Worm (Caenorhabditis elegans) whole organism, L1 larva: ENCODE data around the gene Y6D1A.2.

Experiments
- C04F5.9 ChIP-seq: sonication (generic microtip); optimal IDR thresholded peaks from 2 replicates; lab custom pipeline; 2016; ENCODE audit warnings: missing genetic modification characterization, missing compliant biosample characterization
- C16A3.4 ChIP-seq: fragments of 150-350 bp; optimal IDR thresholded peaks from 2 replicates; lab custom pipeline; 2014; ENCODE audit warnings: missing biosample characterization, missing genetic modification characterization
- C34B4.2 ChIP-seq: sonication (generic microtip); optimal IDR thresholded peaks from 2 replicates; lab custom pipeline; 2017; ENCODE audit warnings: mild to moderate bottlenecking, missing genetic modification characterization, missing compliant biosample characterization
- F16B12.6 ChIP-seq: fragments of 150-350 bp; optimal IDR thresholded peaks from 2 replicates; lab custom pipeline; 2014; ENCODE audit warnings: missing biosample characterization, missing genetic modification characterization
- aha-1 ChIP-seq: fragments of 150-350 bp; optimal IDR thresholded peaks from 2 replicates; lab custom pipeline; 2014; ENCODE audit warnings: missing biosample characterization, missing genetic modification characterization
- aly-2 ChIP-seq: fragments of 150-350 bp; optimal IDR thresholded peaks from 2 replicates; lab custom pipeline; 2014; ENCODE audit warnings: missing biosample characterization, missing genetic modification characterization
- blmp-1 ChIP-seq: fragments of 150-350 bp; optimal IDR thresholded peaks from 2 replicates; lab custom pipeline; 2014; ENCODE audit warnings: missing biosample characterization, missing genetic modification characterization
- ceh-63 ChIP-seq: fragments of 200-800 bp; sonication (Bioruptor generic); optimal IDR thresholded peaks from 2 replicates; lab custom pipeline; 2018; ENCODE audit warnings: mild to moderate bottlenecking, missing genetic modification characterization, missing compliant biosample characterization
- ceh-8 ChIP-seq: fragments of 200-800 bp; sonication (Bioruptor generic); optimal IDR thresholded peaks from 2 replicates; lab custom pipeline; 2018; ENCODE audit warnings: mild to moderate bottlenecking, missing genetic modification characterization, moderate library complexity, missing compliant biosample characterization
- ceh-82 ChIP-seq, 3 experiments: fragments of 150-350 bp in 1 of 3; sonication (generic microtip) in 2 of 3; optimal IDR thresholded peaks; 2 replicates each; lab custom pipeline; 2014 to 2017; ENCODE audit warnings: missing biosample characterization in 3 of 3, missing genetic modification characterization in 3 of 3
- dpl-1 ChIP-seq, 3 experiments: fragments of 150-350 bp in 2 of 3; sonication (generic microtip) in 1 of 3; optimal IDR thresholded peaks; 2 replicates each; lab custom pipeline; 2014 to 2017; ENCODE audit warnings: missing biosample characterization in 3 of 3, missing genetic modification characterization in 3 of 3, missing genetic modification reagents in 3 of 3
- efl-1 ChIP-seq, 4 experiments: fragments of 150-350 bp; optimal IDR thresholded peaks in 3 of 4; peaks in 1 of 4; 1 replicate in 1 of 4; 2 replicates in 3 of 4; lab custom pipeline; 2014; ENCODE audit warnings: missing biosample characterization in 2 of 4, missing genetic modification characterization in 2 of 4, missing genetic modification reagents in 2 of 4
- egl-13 ChIP-seq: sonication (generic microtip); optimal IDR thresholded peaks from 2 replicates; lab custom pipeline; 2016; ENCODE audit warnings: missing genotype, missing genetic modification reagents, missing genetic modification characterization, missing compliant biosample characterization
- elt-2 ChIP-seq: sonication (generic microtip); optimal IDR thresholded peaks from 2 replicates; lab custom pipeline; 2016; ENCODE audit warnings: missing genetic modification characterization, mild to moderate bottlenecking, inconsistent platforms, missing compliant biosample characterization, missing genetic modification reagents
- elt-3 ChIP-seq, 6 experiments: fragments of 150-350 bp in 1 of 6; sonication (generic microtip); optimal IDR thresholded peaks; 2 replicates each; lab custom pipeline; 2017 to 2018; ENCODE audit warnings: missing biosample characterization in 6 of 6, missing genetic modification characterization in 6 of 6, inconsistent platforms in 1 of 6
- fkh-8 ChIP-seq: sonication (generic microtip); optimal IDR thresholded peaks from 2 replicates; lab custom pipeline; 2016; ENCODE audit warnings: mild to moderate bottlenecking, missing genetic modification characterization, missing compliant biosample characterization
- fos-1 ChIP-seq: fragments of 150-350 bp; optimal IDR thresholded peaks from 2 replicates; lab custom pipeline; 2014; ENCODE audit warnings: missing biosample characterization, missing genetic modification characterization
- grh-1 ChIP-seq: fragments of 200-800 bp; sonication (Bioruptor generic); IDR thresholded peaks from 2 replicates; pipeline ENCODE4 v1.3.6; 2022; ENCODE audit warnings: missing genetic modification reagents, missing genetic modification characterization, missing compliant biosample characterization
- hlh-17 ChIP-seq: fragments of 200-800 bp; sonication (Bioruptor generic); optimal IDR thresholded peaks from 2 replicates; lab custom pipeline; 2018; ENCODE audit warnings: missing genetic modification characterization, mild to moderate bottlenecking, missing compliant biosample characterization, moderate library complexity, borderline replicate concordance
- hpl-2 ChIP-seq: fragments of 150-350 bp; optimal IDR thresholded peaks from 2 replicates; lab custom pipeline; 2014; ENCODE audit warnings: missing biosample characterization, missing genetic modification reagents, missing genetic modification characterization
- irx-1 ChIP-seq: sonication (generic microtip); optimal IDR thresholded peaks from 2 replicates; lab custom pipeline; 2016; ENCODE audit warnings: missing genetic modification characterization, missing compliant biosample characterization
- isw-1 ChIP-seq: fragments of 200-800 bp; sonication (Bioruptor generic); IDR thresholded peaks from 2 replicates; pipeline ENCODE4 v1.3.6; 2022; ENCODE audit warnings: missing genetic modification characterization, missing compliant biosample characterization
- jun-1 ChIP-seq: fragments of 150-350 bp; optimal IDR thresholded peaks from 2 replicates; lab custom pipeline; 2014; ENCODE audit warnings: missing biosample characterization, missing genetic modification reagents, missing genetic modification characterization
- lin-14 ChIP-seq: fragments of 200-800 bp; sonication (Bioruptor generic); optimal IDR thresholded peaks from 2 replicates; lab custom pipeline; 2018; ENCODE audit warnings: mild to moderate bottlenecking, missing genetic modification characterization, moderate library complexity, missing compliant biosample characterization
- lin-35 ChIP-seq, 2 experiments: fragments of 150-350 bp; optimal IDR thresholded peaks; 2 replicates each; lab custom pipeline; 2014; ENCODE audit warnings: missing biosample characterization in 2 of 2, missing genetic modification characterization in 2 of 2, missing genetic modification reagents in 2 of 2
- lsy-2 ChIP-seq, 2 experiments: fragments of 150-350 bp; optimal IDR thresholded peaks; 2 replicates each; lab custom pipeline; 2014; ENCODE audit warnings: missing biosample characterization in 2 of 2, missing genetic modification characterization in 2 of 2
- mdl-1 ChIP-seq, 2 experiments: fragments of 150-350 bp; optimal IDR thresholded peaks; 2 replicates each; lab custom pipeline; 2014 to 2017; ENCODE audit warnings: missing biosample characterization in 2 of 2, missing genetic modification characterization in 2 of 2, inconsistent platforms in 1 of 2
- mef-2 ChIP-seq: fragments of 150-350 bp; optimal IDR thresholded peaks from 2 replicates; lab custom pipeline; 2014; ENCODE audit warnings: missing biosample characterization, missing genetic modification characterization
- nhr-12 ChIP-seq: sonication (generic microtip); optimal IDR thresholded peaks from 2 replicates; lab custom pipeline; 2017; ENCODE audit warnings: missing biosample characterization, missing genetic modification characterization
- nhr-19 ChIP-seq: fragments of 200-800 bp; sonication (Bioruptor generic); conservative IDR thresholded peaks from 2 replicates; pipeline ENCODE4 v1.3.6; 2022; ENCODE audit warnings: missing genetic modification characterization, missing compliant biosample characterization
- nhr-20 ChIP-seq: sonication (generic microtip); optimal IDR thresholded peaks from 2 replicates; lab custom pipeline; 2016; ENCODE audit warnings: mild to moderate bottlenecking, missing genetic modification characterization, missing compliant biosample characterization
- nhr-47 ChIP-seq: sonication (generic microtip); optimal IDR thresholded peaks from 2 replicates; lab custom pipeline; 2016; ENCODE audit warnings: mild to moderate bottlenecking, missing genetic modification characterization, moderate library complexity, missing compliant biosample characterization
- nhr-71 ChIP-seq: sonication (generic microtip); optimal IDR thresholded peaks from 2 replicates; lab custom pipeline; 2016; ENCODE audit warnings: mild to moderate bottlenecking, missing genetic modification characterization, moderate library complexity, missing compliant biosample characterization
- nhr-85 ChIP-seq: sonication (generic microtip); peaks from one replicate; lab custom pipeline; 2016; ENCODE audit warnings: missing genetic modification characterization, inconsistent platforms, missing compliant biosample characterization
- nhr-90 ChIP-seq: sonication (generic microtip); optimal IDR thresholded peaks from 2 replicates; lab custom pipeline; 2016; ENCODE audit warnings: mild to moderate bottlenecking, missing genetic modification characterization, missing compliant biosample characterization; ENCODE audit not compliant: poor library complexity
- pax-3 ChIP-seq: fragments of 200-800 bp; sonication (Bioruptor generic); optimal IDR thresholded peaks from 2 replicates; lab custom pipeline; 2018; ENCODE audit warnings: mild to moderate bottlenecking, missing genetic modification characterization, moderate library complexity, missing compliant biosample characterization
- pqm-1 ChIP-seq: sonication (generic microtip); optimal IDR thresholded peaks from 3 replicates; lab custom pipeline; 2017; ENCODE audit warnings: missing biosample characterization, missing genetic modification characterization
- skn-1 ChIP-seq: fragments of 150-350 bp; optimal IDR thresholded peaks from 2 replicates; lab custom pipeline; 2014; ENCODE audit warnings: missing biosample characterization, missing genetic modification characterization
- snu-23 ChIP-seq: sonication (generic microtip); optimal IDR thresholded peaks from 2 replicates; lab custom pipeline; 2016; ENCODE audit warnings: missing genetic modification characterization, missing compliant biosample characterization
- sup-37 ChIP-seq: fragments of 200-800 bp; sonication (Bioruptor generic); optimal IDR thresholded peaks from 2 replicates; lab custom pipeline; 2018; ENCODE audit warnings: mild to moderate bottlenecking, missing genetic modification characterization, missing compliant biosample characterization
- tbx-2 ChIP-seq: sonication (generic microtip); optimal IDR thresholded peaks from 2 replicates; lab custom pipeline; 2016; ENCODE audit warnings: missing genetic modification characterization, missing compliant biosample characterization
- tlp-1 ChIP-seq: fragments of 150-350 bp; optimal IDR thresholded peaks from 2 replicates; lab custom pipeline; 2014; ENCODE audit warnings: missing biosample characterization, missing genetic modification characterization
- unc-130 ChIP-seq: fragments of 150-350 bp; optimal IDR thresholded peaks from 2 replicates; lab custom pipeline; 2017; ENCODE audit warnings: missing biosample characterization, missing genetic modification characterization, inconsistent platforms
- unc-30 ChIP-seq: sonication (generic microtip); optimal IDR thresholded peaks from 2 replicates; lab custom pipeline; 2017; ENCODE audit warnings: missing biosample characterization, missing genetic modification characterization
- unc-62 ChIP-seq: fragments of 150-350 bp; optimal IDR thresholded peaks from 2 replicates; lab custom pipeline; 2014; ENCODE audit warnings: missing biosample characterization, missing genetic modification reagents, missing genetic modification characterization
- unc-86 ChIP-seq: sonication (generic microtip); optimal IDR thresholded peaks from 2 replicates; lab custom pipeline; 2016; ENCODE audit warnings: missing genetic modification characterization, missing compliant biosample characterization
- vab-15 ChIP-seq: sonication (generic microtip); optimal IDR thresholded peaks from 2 replicates; lab custom pipeline; 2017; ENCODE audit warnings: missing genotype, mild to moderate bottlenecking, missing genetic modification characterization, missing compliant biosample characterization
- ztf-11 ChIP-seq, 2 experiments: sonication (generic microtip); optimal IDR thresholded peaks; 2 replicates each; lab custom pipeline; 2016 to 2017; ENCODE audit warnings: missing genetic modification characterization in 2 of 2, missing biosample characterization in 1 of 2, missing compliant biosample characterization in 1 of 2

Y6D1A.2 gene

ce11 chrII:11838353-11838752, 18.6 kb upstream of the Y6D1A.2 start:
- TF ChIP-seq lin-14, result peak; percentile 80
- peak; percentile 76 for TF ChIP-seq nhr-71 (tag; lab: Kevin White, UChicago)
- no peak for TF ChIP-seq isw-1 (GFP tag; lab: Robert Waterston, UW)
- TF ChIP-seq lsy-2 (tag; optimal IDR thresholded peaks at IDR 0.05; lab: Kevin White, UChicago), result peak in 1 of 2 experiments; percentile 28
- peak; percentile 13 for TF ChIP-seq snu-23 (GFP tag; lab: Kevin White, UChicago)
- TF ChIP-seq tbx-2, result peak; percentile 41
- TF ChIP-seq nhr-20 (tag; lab: Kevin White, UChicago), result peak; percentile 81
- no peak for TF ChIP-seq elt-2 (tag; lab: Kevin White, UChicago)
- TF ChIP-seq ceh-82 (tag; optimal IDR thresholded peaks at IDR 0.05; lab: Kevin White, UChicago), result no peak
- TF ChIP-seq aly-2, result no peak
- no peak for TF ChIP-seq irx-1
- TF ChIP-seq C04F5.9 (tag; lab: Kevin White, UChicago), result no peak
- TF ChIP-seq sup-37 (GFP tag; lab: Kevin White, UChicago), result no peak
- TF ChIP-seq unc-86 (tag; lab: Kevin White, UChicago), result no peak
- TF ChIP-seq nhr-85, result peak; percentile 96
- no peak for TF ChIP-seq egl-13 (tag; lab: Kevin White, UChicago)
- TF ChIP-seq F16B12.6, result no peak
- no peak for TF ChIP-seq efl-1 (optimal IDR thresholded peaks at IDR 0.05; lab: Kevin White, UChicago)
- peak in 1 of 2 experiments; percentile 72 for TF ChIP-seq efl-1 (GFP tag; optimal IDR thresholded peaks at IDR 0.05 in 1 of 2; lab: Kevin White, UChicago)
- no peak for TF ChIP-seq tlp-1 (tag; lab: Kevin White, UChicago)
- peak; percentile 24; the same call in 1 of the 2 replicates for TF ChIP-seq nhr-19 (GFP tag; lab: Robert Waterston, UW)
- no peak for TF ChIP-seq C34B4.2 (tag; lab: Kevin White, UChicago)
- peak in 1 of 2 experiments; percentile 17 for TF ChIP-seq lin-35 (GFP tag; optimal IDR thresholded peaks at IDR 0.05; lab: Kevin White, UChicago)
- peak; percentile 25 for TF ChIP-seq nhr-47 (tag; lab: Kevin White, UChicago)
- TF ChIP-seq skn-1 (tag; lab: Kevin White, UChicago), result no peak
- no peak for TF ChIP-seq unc-130 (tag; lab: Kevin White, UChicago)
- TF ChIP-seq mef-2 (tag; lab: Kevin White, UChicago), result no peak
- no peak for TF ChIP-seq ceh-63
- no peak for TF ChIP-seq jun-1 (tag; lab: Kevin White, UChicago)
- TF ChIP-seq mdl-1 (tag; optimal IDR thresholded peaks at IDR 0.05; lab: Kevin White, UChicago), result no peak
- TF ChIP-seq blmp-1 (tag; lab: Kevin White, UChicago), result peak; percentile 47
- TF ChIP-seq elt-3 (tag; optimal IDR thresholded peaks at IDR 0.05; lab: Kevin White, UChicago), result peak in 4 of 6 experiments; percentile 66 to 93 (median 67)
- peak; percentile 17 for TF ChIP-seq nhr-90 (tag; lab: Kevin White, UChicago)
- TF ChIP-seq vab-15, result no peak
- no peak for TF ChIP-seq grh-1
- TF ChIP-seq hlh-17 (GFP tag; lab: Kevin White, UChicago), result no peak

- TF ChIP-seq tbx-2 (peak; percentile 52), snu-23 (GFP tag; lab: Kevin White, UChicago) (peak; percentile 49), nhr-71 (tag; lab: Kevin White, UChicago) (peak; percentile 73), lsy-2 (tag; optimal IDR thresholded peaks at IDR 0.05; lab: Kevin White, UChicago) (peak in 1 of 2 experiments; percentile 24), unc-62 (GFP tag; lab: Kevin White, UChicago) (no peak), grh-1 (peak; percentile 26; the same call in 1 of the 2 replicates), pax-3 (tag; lab: Kevin White, UChicago) (no peak), vab-15 (no peak), dpl-1 (GFP tag; optimal IDR thresholded peaks at IDR 0.05; lab: Kevin White, UChicago) (no peak), fkh-8 (tag; lab: Kevin White, UChicago) (no peak), unc-30 (tag; lab: Kevin White, UChicago) (no peak), nhr-12 (tag; lab: Kevin White, UChicago) (no peak), nhr-90 (tag; lab: Kevin White, UChicago) (peak; percentile 40), nhr-85 (peak; percentile 98), ceh-82 (tag; optimal IDR thresholded peaks at IDR 0.05; lab: Kevin White, UChicago) (no peak), pqm-1 (no peak), isw-1 (GFP tag; lab: Robert Waterston, UW) (no peak), aha-1 (no peak), elt-2 (tag; lab: Kevin White, UChicago) (peak; percentile 78), hpl-2 (GFP tag; lab: Kevin White, UChicago) (no peak), ceh-8 (GFP tag; lab: Kevin White, UChicago) (no peak), lin-14 (peak; percentile 83), blmp-1 (tag; lab: Kevin White, UChicago) (peak; percentile 75), nhr-20 (tag; lab: Kevin White, UChicago) (peak; percentile 75), C16A3.4 (no peak), unc-86 (tag; lab: Kevin White, UChicago) (no peak), ztf-11 (tag; optimal IDR thresholded peaks at IDR 0.05; lab: Kevin White, UChicago) (no peak), fos-1 (no peak)
Observed at ce11 chrII:11836554-11837218, 17.0 kb upstream of the Y6D1A.2 start.
